Fruit fly (Drosophila melanogaster) whole organism, embryonic: ENCODE measurements around the gene CG1764.

ENCODE experiments used
- Atf6 ChIP-seq: fragments of 200-800 bp; sonication (Bioruptor generic); IDR thresholded peaks from 2 replicates; pipeline ENCODE4 v1.3.6; 2022; ENCODE audit warnings: missing biosample characterization, missing genetic modification characterization
- Bdp1 ChIP-seq: fragments of 200-800 bp; sonication (Bioruptor generic); optimal IDR thresholded peaks from 3 replicates; lab custom pipeline; 2016; ENCODE audit warnings: missing biosample characterization, missing genetic modification characterization
- Bteb2 ChIP-seq: fragments of 200-800 bp; sonication (Bioruptor generic); optimal IDR thresholded peaks from 2 replicates; lab custom pipeline; 2016; ENCODE audit warnings: missing biosample characterization, missing genetic modification characterization
- CG10321 ChIP-seq: fragments of 200-800 bp; sonication (Bioruptor generic); IDR thresholded peaks from 2 replicates; pipeline ENCODE4 v1.3.6; 2022; ENCODE audit warnings: missing biosample characterization, missing genetic modification characterization
- CG10366 ChIP-seq: fragments of 200-800 bp; sonication (Bioruptor generic); IDR thresholded peaks from 2 replicates; pipeline ENCODE4 v1.3.6; 2022; ENCODE audit warnings: missing biosample characterization, missing genetic modification characterization
- CG11695 ChIP-seq: fragments of 200-800 bp; sonication (Bioruptor generic); IDR thresholded peaks from 3 replicates; pipeline ENCODE4 v1.3.6; 2022; ENCODE audit warnings: missing biosample characterization, missing genetic modification characterization
- CG11723 ChIP-seq: fragments of 200-800 bp; sonication (Bioruptor generic); optimal IDR thresholded peaks from 2 replicates; lab custom pipeline; 2017; ENCODE audit warnings: missing biosample characterization, mild to moderate bottlenecking, missing genetic modification characterization
- CG12155 ChIP-seq: fragments of 200-800 bp; sonication (Bioruptor generic); optimal IDR thresholded peaks from 3 replicates; lab custom pipeline; 2016; ENCODE audit warnings: missing biosample characterization, missing genetic modification characterization
- CG12744 ChIP-seq: fragments of 200-800 bp; sonication (Bioruptor generic); optimal IDR thresholded peaks from 2 replicates; lab custom pipeline; 2016; ENCODE audit warnings: missing biosample characterization, missing genetic modification characterization
- CG15479 ChIP-seq: fragments of 200-800 bp; sonication (Bioruptor generic); optimal IDR thresholded peaks from 3 replicates; lab custom pipeline; 2019; ENCODE audit warnings: missing biosample characterization, mild to moderate bottlenecking, missing genetic modification characterization, moderate library complexity
- CG17802 ChIP-seq: fragments of 200-800 bp; sonication (Bioruptor generic); optimal IDR thresholded peaks from 2 replicates; lab custom pipeline; 2018; ENCODE audit warnings: missing biosample characterization, mild to moderate bottlenecking, missing genetic modification characterization, moderate library complexity
- CG18476 ChIP-seq: fragments of 200-800 bp; sonication (Bioruptor generic); optimal IDR thresholded peaks from 2 replicates; lab custom pipeline; 2016; ENCODE audit warnings: missing biosample characterization, mild to moderate bottlenecking, missing genetic modification characterization
- CG2120 ChIP-seq: fragments of 200-800 bp; sonication (Bioruptor generic); optimal IDR thresholded peaks from 3 replicates; lab custom pipeline; 2016; ENCODE audit warnings: missing biosample characterization, missing genetic modification characterization
- CG30020 ChIP-seq: fragments of 200-800 bp; optimal IDR thresholded peaks from 2 replicates; lab custom pipeline; 2019; ENCODE audit warnings: missing biosample characterization, mild to moderate bottlenecking, missing genetic modification characterization, moderate library complexity
- CG30403 ChIP-seq: fragments of 200-800 bp; sonication (Bioruptor generic); optimal IDR thresholded peaks from 3 replicates; lab custom pipeline; 2016; ENCODE audit warnings: missing biosample characterization, missing genetic modification characterization
- CG3065 ChIP-seq: fragments of 200-800 bp; sonication (Bioruptor generic); optimal IDR thresholded peaks from 2 replicates; lab custom pipeline; 2016; ENCODE audit warnings: missing biosample characterization, missing genetic modification characterization
- CG3847 ChIP-seq: fragments of 200-800 bp; sonication (Bioruptor generic); IDR thresholded peaks from 2 replicates; pipeline ENCODE4 v1.3.6; 2022; ENCODE audit warnings: missing biosample characterization, missing genetic modification characterization
- CG4360 ChIP-seq: fragments of 200-800 bp; sonication (Bioruptor generic); IDR thresholded peaks from 2 replicates; pipeline ENCODE4 v1.3.6; 2022; ENCODE audit warnings: missing biosample characterization, missing genetic modification characterization
- CG5180 ChIP-seq: fragments of 200-800 bp; sonication (Bioruptor generic); optimal IDR thresholded peaks from 3 replicates; lab custom pipeline; 2017; ENCODE audit warnings: missing biosample characterization, missing genetic modification characterization, mild to moderate bottlenecking, moderate library complexity, missing genetic modification reagents
- CG6813 ChIP-seq: fragments of 200-800 bp; sonication (Bioruptor generic); optimal IDR thresholded peaks from 2 replicates; lab custom pipeline; 2017; ENCODE audit warnings: missing biosample characterization, missing genetic modification characterization, mild to moderate bottlenecking, moderate library complexity, missing genetic modification reagents
- CG8290 ChIP-seq, 3 experiments: fragments of 200-800 bp; sonication (Bioruptor generic); optimal IDR thresholded peaks; 2 replicates each; lab custom pipeline; 2016 to 2019; ENCODE audit warnings: missing biosample characterization in 3 of 3, missing genetic modification characterization in 3 of 3, mild to moderate bottlenecking in 2 of 3, moderate library complexity in 1 of 3
- CG9215 ChIP-seq: fragments of 200-800 bp; sonication (Bioruptor generic); IDR thresholded peaks from 2 replicates; pipeline ENCODE4 v1.3.6; 2022; ENCODE audit warnings: missing biosample characterization, missing genetic modification characterization
- CG9797 ChIP-seq: fragments of 200-800 bp; sonication (Bioruptor generic); optimal IDR thresholded peaks from 3 replicates; lab custom pipeline; 2018; ENCODE audit warnings: missing biosample characterization, mild to moderate bottlenecking, missing genetic modification characterization
- CG9932 ChIP-seq: fragments of 200-800 bp; sonication (Bioruptor generic); IDR thresholded peaks from 2 replicates; pipeline ENCODE4 v1.3.6; 2022; ENCODE audit warnings: missing biosample characterization, missing genetic modification characterization
- CrebB ChIP-seq: fragments of 200-800 bp; sonication (Bioruptor generic); optimal IDR thresholded peaks from 3 replicates; lab custom pipeline; 2018; ENCODE audit warnings: missing biosample characterization, mild to moderate bottlenecking, missing genetic modification characterization
- Dref ChIP-seq: fragments of 200-800 bp; sonication (Bioruptor generic); IDR thresholded peaks from 2 replicates; pipeline ENCODE4 v1.3.6; 2022; ENCODE audit warnings: missing biosample characterization, missing genetic modification characterization
- E2f2 ChIP-seq: fragments of 200-800 bp; sonication (Bioruptor generic); IDR thresholded peaks from 2 replicates; pipeline ENCODE4 v1.3.6; 2022; ENCODE audit warnings: missing biosample characterization, missing genetic modification characterization
- Eip74EF ChIP-seq, 2 experiments: fragments of 200-800 bp in 1 of 2; fragments of >200 bp in 1 of 2; sonication (Bioruptor generic) in 1 of 2; optimal IDR thresholded peaks; 2 replicates each; lab custom pipeline; 2017 to 2019; ENCODE audit warnings: missing biosample characterization in 2 of 2, missing genetic modification characterization in 2 of 2, mild to moderate bottlenecking in 1 of 2, moderate library complexity in 1 of 2
- Hr78 ChIP-seq, 2 experiments: fragments of 200-800 bp in 1 of 2; fragments of >200 bp in 1 of 2; sonication (Bioruptor generic) in 1 of 2; optimal IDR thresholded peaks; 2 replicates each; lab custom pipeline; 2017 to 2019; ENCODE audit warnings: missing biosample characterization in 2 of 2, missing genetic modification characterization in 2 of 2, mild to moderate bottlenecking in 1 of 2, moderate library complexity in 1 of 2
- Lim3 ChIP-seq: fragments of 200-800 bp; sonication (Bioruptor generic); IDR thresholded peaks from 2 replicates; pipeline ENCODE4 v1.3.6; 2022; ENCODE audit warnings: missing biosample characterization, missing genetic modification characterization
- Myb ChIP-seq: fragments of 200-800 bp; sonication (Bioruptor generic); optimal IDR thresholded peaks from 2 replicates; lab custom pipeline; 2016; ENCODE audit warnings: missing biosample characterization, missing genetic modification characterization
- Optix ChIP-seq: fragments of 200-800 bp; sonication (Bioruptor generic); IDR thresholded peaks from 3 replicates; pipeline ENCODE4 v1.3.6; 2022; ENCODE audit warnings: missing biosample characterization, missing genetic modification characterization
- corto ChIP-seq: fragments of 200-800 bp; sonication (Bioruptor generic); optimal IDR thresholded peaks from 2 replicates; lab custom pipeline; 2016; ENCODE audit warnings: missing biosample characterization, mild to moderate bottlenecking, missing genetic modification characterization, moderate library complexity
- crol ChIP-seq: fragments of 200-800 bp; sonication (Bioruptor generic); IDR thresholded peaks from 2 replicates; pipeline ENCODE4 v1.3.6; 2022; ENCODE audit warnings: missing biosample characterization, missing genetic modification characterization
- danr ChIP-seq: fragments of 200-800 bp; sonication (Bioruptor generic); IDR thresholded peaks from 2 replicates; pipeline ENCODE4 v1.3.6; 2022; ENCODE audit warnings: missing biosample characterization, missing genetic modification characterization
- emc ChIP-seq: fragments of 200-800 bp; sonication (Bioruptor generic); optimal IDR thresholded peaks from 2 replicates; lab custom pipeline; 2016; ENCODE audit warnings: missing biosample characterization, missing genetic modification characterization
- ftz-f1 ChIP-seq: fragments of 200-800 bp; sonication (Bioruptor generic); optimal IDR thresholded peaks from 2 replicates; lab custom pipeline; 2016; ENCODE audit warnings: missing biosample characterization, missing genetic modification characterization
- grn ChIP-seq: fragments of 200-800 bp; sonication (Bioruptor generic); optimal IDR thresholded peaks from 3 replicates; lab custom pipeline; 2017; ENCODE audit warnings: missing biosample characterization, missing genetic modification characterization
- ind ChIP-seq: fragments of 200-800 bp; sonication (Bioruptor generic); optimal IDR thresholded peaks from 3 replicates; lab custom pipeline; 2016; ENCODE audit warnings: missing biosample characterization, missing genetic modification characterization
- inv ChIP-seq: fragments of 200-800 bp; sonication (Bioruptor generic); IDR thresholded peaks from 2 replicates; pipeline ENCODE4 v1.3.6; 2022; ENCODE audit warnings: missing biosample characterization, missing genetic modification characterization; ENCODE audit not compliant: partially characterized antibody
- kni ChIP-seq: fragments of 200-800 bp; sonication (Bioruptor generic); optimal IDR thresholded peaks from 3 replicates; lab custom pipeline; 2017; ENCODE audit warnings: mild to moderate bottlenecking, missing biosample characterization, missing genetic modification reagents, missing genetic modification characterization
- lilli ChIP-seq: fragments of 200-800 bp; sonication (Bioruptor generic); optimal IDR thresholded peaks from 3 replicates; lab custom pipeline; 2016; ENCODE audit warnings: missing biosample characterization, missing genetic modification characterization
- lmd ChIP-seq: fragments of 200-800 bp; sonication (Bioruptor generic); IDR thresholded peaks from 2 replicates; pipeline ENCODE4 v1.3.6; 2022; ENCODE audit warnings: missing biosample characterization, missing genetic modification characterization
- org-1 ChIP-seq: fragments of 200-800 bp; sonication (Bioruptor generic); optimal IDR thresholded peaks from 2 replicates; lab custom pipeline; 2017; ENCODE audit warnings: missing biosample characterization, missing genetic modification characterization
- schlank ChIP-seq: fragments of 200-800 bp; sonication (Bioruptor generic); optimal IDR thresholded peaks from 2 replicates; lab custom pipeline; 2018; ENCODE audit warnings: missing biosample characterization, mild to moderate bottlenecking, missing genetic modification characterization
- sens ChIP-seq: fragments of 200-800 bp; sonication (Bioruptor generic); peaks from one replicate; lab custom pipeline; 2016; ENCODE audit warnings: missing biosample characterization, missing genetic modification characterization
- slbo ChIP-seq: fragments of 200-800 bp; sonication (Bioruptor generic); IDR thresholded peaks from 2 replicates; pipeline ENCODE4 v1.3.6; 2022; ENCODE audit warnings: missing biosample characterization, missing genetic modification characterization
- stwl ChIP-seq: fragments of 200-800 bp; sonication (Bioruptor generic); optimal IDR thresholded peaks from 3 replicates; lab custom pipeline; 2018; ENCODE audit warnings: missing biosample characterization, mild to moderate bottlenecking, missing genetic modification characterization, moderate library complexity
- toy ChIP-seq: fragments of 200-800 bp; sonication (Bioruptor generic); IDR thresholded peaks from 2 replicates; pipeline ENCODE4 v1.3.6; 2022; ENCODE audit warnings: missing biosample characterization, missing genetic modification characterization
- twi ChIP-seq: fragments of 200-800 bp; optimal IDR thresholded peaks from 2 replicates; lab custom pipeline; 2019; ENCODE audit warnings: missing biosample characterization, mild to moderate bottlenecking, missing genetic modification characterization, moderate library complexity
- unpg ChIP-seq: fragments of 200-800 bp; sonication (Bioruptor generic); optimal IDR thresholded peaks from 3 replicates; lab custom pipeline; 2018; ENCODE audit warnings: missing biosample characterization, mild to moderate bottlenecking, missing genetic modification characterization, moderate library complexity
- zen2 ChIP-seq: fragments of 200-800 bp; sonication (Bioruptor generic); IDR thresholded peaks from 3 replicates; pipeline ENCODE4 v1.3.6; 2022; ENCODE audit warnings: missing biosample characterization, missing genetic modification characterization; ENCODE audit not compliant: partially characterized antibody

CG1764 gene

dm6 chrX:13284548-13284974, 17.7 kb downstream of the CG1764 start (continued):
- TF ChIP-seq zen2 (no peak), lmd (GFP tag; lab: Robert Waterston, UW) (no peak), CG12155 (GFP tag; lab: Kevin White, UChicago) (no peak), CG5180 (GFP tag; lab: Kevin White, UChicago) (no peak), lilli (GFP tag; lab: Kevin White, UChicago) (no peak), Bteb2 (GFP tag; lab: Kevin White, UChicago) (no peak), CG17802 (tag; lab: Kevin White, UChicago) (no peak), danr (no peak), CG9797 (GFP tag; lab: Kevin White, UChicago) (no peak), inv (GFP tag; lab: Robert Waterston, UW) (no peak), CrebB (no peak), kni (no peak), CG11723 (GFP tag; lab: Kevin White, UChicago) (no peak), CG12744 (GFP tag; lab: Kevin White, UChicago) (no peak), Myb (GFP tag; lab: Kevin White, UChicago) (no peak), grn (no peak), CG18476 (GFP tag; lab: Kevin White, UChicago) (no peak), toy (no peak), Lim3 (no peak), CG11695 (no peak), CG6813 (peak; percentile 19), CG3065 (GFP tag; lab: Kevin White, UChicago) (no peak), CG8290 (GFP tag; optimal IDR thresholded peaks at IDR 0.05; lab: Kevin White, UChicago) (no peak), CG8290 (tag; optimal IDR thresholded peaks at IDR 0.05; lab: Kevin White, UChicago) (peak in 1 of 2 experiments; percentile 10)

- TF ChIP-seq org-1 (GFP tag; lab: Kevin White, UChicago), result no peak
- TF ChIP-seq CG10366 (GFP tag; lab: Robert Waterston, UW), result no peak
- TF ChIP-seq CG2120 (GFP tag; lab: Kevin White, UChicago), result peak; percentile 32
- TF ChIP-seq Hr78 (GFP tag; optimal IDR thresholded peaks at IDR 0.05; lab: Kevin White, UChicago), result no peak
- TF ChIP-seq Eip74EF (GFP tag; optimal IDR thresholded peaks at IDR 0.05; lab: Kevin White, UChicago), result no peak
- TF ChIP-seq E2f2 (GFP tag; lab: Robert Waterston, UW), result no peak
- peak; percentile 5 for TF ChIP-seq unpg
- peak; percentile 48 for TF ChIP-seq sens (GFP tag; lab: Kevin White, UChicago)
- no peak for TF ChIP-seq CG15479
- TF ChIP-seq Optix (GFP tag; lab: Robert Waterston, UW), result no peak
- no peak for TF ChIP-seq stwl (tag; lab: Kevin White, UChicago)
- peak; percentile 27 for TF ChIP-seq corto
- TF ChIP-seq ftz-f1 (GFP tag; lab: Kevin White, UChicago), result no peak
- 0 out of 2 replicates have a peak, but pooled peaks have one; percentile 30 for TF ChIP-seq CG10321 (GFP tag; lab: Robert Waterston, UW)
- TF ChIP-seq slbo, result peak; percentile 27; the same call in 1 of the 2 replicates
- TF ChIP-seq CG30020 (tag; lab: Kevin White, UChicago), result no peak
- no peak for TF ChIP-seq Atf6
- TF ChIP-seq CG3847, result no peak
- TF ChIP-seq CG9215 (GFP tag; lab: Robert Waterston, UW), result no peak
- no peak for TF ChIP-seq crol (GFP tag; lab: Robert Waterston, UW)
- peak; percentile 73 for TF ChIP-seq CG4360
- TF ChIP-seq twi (tag; lab: Kevin White, UChicago), result no peak
- no peak for TF ChIP-seq Bdp1 (GFP tag; lab: Kevin White, UChicago)
- TF ChIP-seq ind (GFP tag; lab: Kevin White, UChicago), result no peak
- peak; percentile 14 for TF ChIP-seq CG30403 (GFP tag; lab: Kevin White, UChicago)
- TF ChIP-seq Dref (GFP tag; lab: Robert Waterston, UW), result no peak
- no peak for TF ChIP-seq emc
- no peak for TF ChIP-seq CG9932 (GFP tag; lab: Robert Waterston, UW)
- no peak for TF ChIP-seq schlank (tag; lab: Kevin White, UChicago)
Observed at dm6 chrX:13283940-13284547, 18.2 kb downstream of the CG1764 start.
